Worm (Caenorhabditis elegans): ENCODE results near the gene F57G12.2.
A peak's percentile ranks its signal among the peaks of the same experiment; 100 is the strongest.

The F57G12.2 gene

DNA sequence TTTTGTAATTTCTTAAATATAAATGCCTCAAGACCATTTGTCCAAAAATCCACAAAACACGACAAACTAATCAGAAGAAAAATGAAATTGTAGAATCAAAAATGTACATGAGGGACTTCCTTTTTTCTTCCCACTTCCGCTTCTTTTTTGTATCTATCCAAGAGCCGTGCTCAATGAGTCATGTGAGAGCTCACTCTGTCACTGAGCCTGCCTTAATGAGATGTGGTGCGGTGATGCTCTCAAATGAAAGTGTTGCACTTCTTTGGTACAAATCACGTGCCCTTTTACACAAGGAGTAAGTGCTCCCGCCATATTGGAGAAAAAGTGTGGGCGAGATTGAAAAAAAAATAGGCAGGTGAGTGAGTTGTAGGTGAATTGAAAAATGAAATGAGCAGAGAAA, 44.5 kb upstream of the F57G12.2 start:
- TF ChIP-seq lsy-2 (tag; optimal IDR thresholded peaks at IDR 0.05): peak; percentile 16 to 25
- no peak for TF ChIP-seq ama-1 (optimal IDR thresholded peaks at IDR 0.05)
- TF ChIP-seq lin-11 (tag; optimal IDR thresholded peaks at IDR 0.05): no peak
- TF ChIP-seq nhr-10 (tag; optimal IDR thresholded peaks at IDR 0.05): no peak
- no peak for TF ChIP-seq sma-3 (GFP tag; optimal IDR thresholded peaks at IDR 0.05)
- no peak for TF ChIP-seq nhr-23 (tag; optimal IDR thresholded peaks at IDR 0.05)
- TF ChIP-seq nhr-129 (tag; optimal IDR thresholded peaks at IDR 0.05): peak; percentile 37
- TF ChIP-seq nhr-21 (tag; optimal IDR thresholded peaks at IDR 0.05): no peak
- no peak for TF ChIP-seq fos-1 (tag; optimal IDR thresholded peaks at IDR 0.05)
- TF ChIP-seq nhr-237 (tag; optimal IDR thresholded peaks at IDR 0.05): no peak
- TF ChIP-seq dmd-4 (tag; optimal IDR thresholded peaks at IDR 0.05): no peak
- TF ChIP-seq ztf-1 (GFP tag; conservative IDR thresholded peaks at IDR 0.05): no peak
- TF ChIP-seq C34F6.9 (tag; optimal IDR thresholded peaks at IDR 0.05): peak; percentile 59
- TF ChIP-seq unc-39 (tag; optimal IDR thresholded peaks at IDR 0.05): no peak
- peak; percentile 48 for TF ChIP-seq sma-9 (GFP tag; optimal IDR thresholded peaks at IDR 0.05)
- no peak for TF ChIP-seq sma-9 (tag; optimal IDR thresholded peaks at IDR 0.05)
- TF ChIP-seq nhr-77 (tag; optimal IDR thresholded peaks at IDR 0.05): no peak
- TF ChIP-seq ceh-82 (tag; optimal IDR thresholded peaks at IDR 0.05): no peak
- TF ChIP-seq mab-5 (tag; optimal IDR thresholded peaks at IDR 0.05): no peak
- TF ChIP-seq elt-1 (tag; optimal IDR thresholded peaks at IDR 0.05): no peak
- peak in 1 of 2 experiments; percentile 31 for TF ChIP-seq mdl-1 (tag; optimal IDR thresholded peaks at IDR 0.05)
- TF ChIP-seq zag-1 (tag; optimal IDR thresholded peaks at IDR 0.05): peak; percentile 50
- TF ChIP-seq sem-4 (tag; optimal IDR thresholded peaks at IDR 0.05): peak; percentile 51
- TF ChIP-seq snpc-4 (tag; optimal IDR thresholded peaks at IDR 0.05): peak; percentile 9
- no peak for TF ChIP-seq nhr-11 (tag; optimal IDR thresholded peaks at IDR 0.05)

ce11 chrX:12201840-12202239, 42.0 kb upstream of the F57G12.2 start:
- TF ChIP-seq unc-62 (GFP tag; optimal IDR thresholded peaks at IDR 0.05): no peak
- peak; percentile 37 for TF ChIP-seq C34F6.9 (tag; optimal IDR thresholded peaks at IDR 0.05)

- no peak for TF ChIP-seq aly-2 (tag; optimal IDR thresholded peaks at IDR 0.05)
- TF ChIP-seq sma-9 (GFP tag; optimal IDR thresholded peaks at IDR 0.05): no peak
- TF ChIP-seq sma-9 (tag; optimal IDR thresholded peaks at IDR 0.05): no peak
- no peak for TF ChIP-seq F13H6.1 (tag; optimal IDR thresholded peaks at IDR 0.05)
- TF ChIP-seq nhr-6 (tag; optimal IDR thresholded peaks at IDR 0.05): no peak
- no peak for TF ChIP-seq nhr-237 (tag; optimal IDR thresholded peaks at IDR 0.05)
Observed at ce11 chrX:12201435-12201834, 41.6 kb upstream of the F57G12.2 start.

DNA sequence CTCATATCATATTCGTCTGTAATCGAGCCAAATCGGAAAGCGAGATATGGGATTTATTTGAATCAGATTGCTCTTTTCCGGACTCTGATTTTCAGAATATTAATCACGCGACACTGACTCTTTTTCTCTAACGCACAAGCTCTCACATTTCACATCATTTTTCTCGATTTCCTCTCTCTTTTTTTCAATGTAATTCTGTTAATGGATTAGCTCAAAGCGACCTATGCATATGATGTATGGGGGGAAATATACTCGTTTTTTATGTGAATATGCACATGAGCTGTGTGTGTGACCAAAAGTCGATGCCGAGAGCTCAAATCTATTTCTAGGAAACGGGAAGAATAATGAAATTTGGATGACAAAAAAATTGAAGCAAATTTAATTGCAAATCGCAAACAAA, 40.7 kb upstream of the F57G12.2 start:
- no peak for TF ChIP-seq mbf-1 (tag; optimal IDR thresholded peaks at IDR 0.05)
- TF ChIP-seq nhr-21 (tag; optimal IDR thresholded peaks at IDR 0.05): peak; percentile 33
- peak; percentile 54 for TF ChIP-seq sma-9 (GFP tag; optimal IDR thresholded peaks at IDR 0.05)
- no peak for TF ChIP-seq sma-9 (tag; optimal IDR thresholded peaks at IDR 0.05)
- TF ChIP-seq F13H6.1 (tag; optimal IDR thresholded peaks at IDR 0.05): no peak
- peak; percentile 3 for TF ChIP-seq ztf-4 (tag; optimal IDR thresholded peaks at IDR 0.05)
- no peak for TF ChIP-seq elt-1 (tag; optimal IDR thresholded peaks at IDR 0.05)
- no peak for TF ChIP-seq elt-3 (tag; optimal IDR thresholded peaks at IDR 0.05)
- TF ChIP-seq lin-39 (tag; optimal IDR thresholded peaks at IDR 0.05): no peak
- TF ChIP-seq unc-55 (GFP tag; optimal IDR thresholded peaks at IDR 0.05): peak; percentile 9
- TF ChIP-seq ceh-16 (tag; optimal IDR thresholded peaks at IDR 0.05): no peak
- TF ChIP-seq nhr-77 (tag; optimal IDR thresholded peaks at IDR 0.05): no peak
- TF ChIP-seq egl-27 (tag; optimal IDR thresholded peaks at IDR 0.05): no peak
- no peak for TF ChIP-seq skn-1 (tag; optimal IDR thresholded peaks at IDR 0.05)
- no peak for TF ChIP-seq nhr-11 (tag; optimal IDR thresholded peaks at IDR 0.05)
- no peak for TF ChIP-seq ceh-82 (tag; optimal IDR thresholded peaks at IDR 0.05)
- TF ChIP-seq ZK546.5 (tag; optimal IDR thresholded peaks at IDR 0.05): no peak
- TF ChIP-seq mdl-1 (tag; optimal IDR thresholded peaks at IDR 0.05): no peak
- peak; percentile 72 for TF ChIP-seq crh-2 (tag; optimal IDR thresholded peaks at IDR 0.05)
- TF ChIP-seq ztf-11 (tag; optimal IDR thresholded peaks at IDR 0.05): no peak
- TF ChIP-seq R02D3.7 (tag; optimal IDR thresholded peaks at IDR 0.05): no peak
- no peak for TF ChIP-seq nhr-23 (tag; optimal IDR thresholded peaks at IDR 0.05)
- no peak for TF ChIP-seq nhr-12 (tag; optimal IDR thresholded peaks at IDR 0.05)
- no peak for TF ChIP-seq blmp-1 (tag; optimal IDR thresholded peaks at IDR 0.05; ENCODE audit: insufficient read depth)
- no peak for TF ChIP-seq peb-1 (tag; optimal IDR thresholded peaks at IDR 0.05)
- peak; percentile 72 for TF ChIP-seq C34F6.9 (tag; optimal IDR thresholded peaks at IDR 0.05)
- TF ChIP-seq snpc-4 (tag; optimal IDR thresholded peaks at IDR 0.05): no peak
- TF ChIP-seq zag-1 (tag; optimal IDR thresholded peaks at IDR 0.05): no peak
- no peak for TF ChIP-seq unc-39 (tag; optimal IDR thresholded peaks at IDR 0.05)
- TF ChIP-seq nhr-6 (tag; optimal IDR thresholded peaks at IDR 0.05): peak; percentile 39
- TF ChIP-seq lin-11 (tag; optimal IDR thresholded peaks at IDR 0.05): no peak
- TF ChIP-seq sem-4 (tag; optimal IDR thresholded peaks at IDR 0.05): no peak
- TF ChIP-seq aly-2 (tag; optimal IDR thresholded peaks at IDR 0.05): no peak
- TF ChIP-seq nhr-129 (tag; optimal IDR thresholded peaks at IDR 0.05): peak; percentile 37
- TF ChIP-seq nhr-10 (tag; optimal IDR thresholded peaks at IDR 0.05): no peak
- no peak for TF ChIP-seq ztf-1 (GFP tag; conservative IDR thresholded peaks at IDR 0.05)
- no peak for TF ChIP-seq gmeb-1 (tag; optimal IDR thresholded peaks at IDR 0.05)
- TF ChIP-seq nhr-25 (tag; optimal IDR thresholded peaks at IDR 0.05): no peak
- TF ChIP-seq lin-13 (GFP tag; optimal IDR thresholded peaks at IDR 0.05): peak; percentile 28
- no peak for TF ChIP-seq nhr-237 (tag; optimal IDR thresholded peaks at IDR 0.05)

All from whole organism, L2 larva.